Worm (Caenorhabditis elegans): ENCODE data around the gene gldi-10.

ce11 chrIV:9053403-9053802, 45.6 kb upstream of the gldi-10 start:
- TF ChIP-seq pha-4 (tag; optimal IDR thresholded peaks at IDR 0.05) (no peak), mab-5 (tag; optimal IDR thresholded peaks at IDR 0.05) (no peak), snpc-4 (tag; optimal IDR thresholded peaks at IDR 0.05) (no peak), elt-1 (tag; optimal IDR thresholded peaks at IDR 0.05; ENCODE audit: borderline replicate concordance, insufficient read depth) (no peak)
